Fruit fly (Drosophila melanogaster): ENCODE measurements around the gene Hsp70Ba.

DNA sequence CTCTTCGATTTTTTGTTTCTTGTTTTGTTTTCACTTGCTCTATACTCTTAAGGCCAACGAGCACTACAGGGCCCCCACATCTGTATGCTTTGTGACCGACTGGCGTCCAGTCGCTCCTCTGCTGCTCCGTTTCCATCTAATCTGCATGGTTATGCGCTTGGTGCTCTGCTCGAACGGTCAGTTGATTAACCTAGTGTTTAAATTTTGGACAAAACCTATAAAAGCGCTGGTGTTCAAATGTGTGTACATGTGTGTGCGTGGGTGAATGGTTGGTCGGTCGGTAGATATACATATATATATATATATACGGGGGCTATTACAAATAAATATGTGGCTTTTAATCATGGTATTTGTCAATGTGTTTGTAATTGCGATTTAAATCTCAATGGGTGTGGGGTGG is 43.6 kb downstream of the Hsp70Ba start:
- TF ChIP-seq Sin3A (optimal IDR thresholded peaks at IDR 0.05) (no peak), insv (optimal IDR thresholded peaks at IDR 0.05) (no peak), ttk (optimal IDR thresholded peaks at IDR 0.05) (no peak)
